Worm (Caenorhabditis elegans): ENCODE data around the gene lntl-1.
A peak's percentile ranks its signal among the peaks of the same experiment; 100 is the strongest.

The lntl-1 gene

DNA sequence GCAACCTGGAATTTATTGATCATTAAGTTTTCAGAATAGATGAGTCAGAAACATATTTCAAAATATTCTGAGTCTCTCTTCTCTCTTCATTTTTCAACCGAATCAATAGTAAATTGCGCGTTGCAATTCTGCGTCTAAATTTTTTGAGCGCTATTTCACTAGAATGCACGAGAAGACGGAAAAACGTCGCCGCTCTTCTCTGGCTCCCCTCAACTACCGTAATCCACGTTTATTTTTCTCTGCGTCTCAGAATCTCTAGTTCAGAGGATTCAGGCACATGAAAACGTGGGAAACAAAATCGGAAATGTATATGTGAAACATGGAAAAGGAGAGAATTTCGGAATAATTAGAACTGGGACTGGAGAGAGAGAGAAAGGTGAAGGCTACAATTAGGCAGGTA, 1.4 kb downstream of the lntl-1 start (continued):
- peak in 1 of 2 experiments; percentile 16 for TF ChIP-seq mdl-1 (tag; optimal IDR thresholded peaks at IDR 0.05)
- TF ChIP-seq mep-1 (tag; optimal IDR thresholded peaks at IDR 0.05), result peak; percentile 68
- TF ChIP-seq nhr-84 (tag; optimal IDR thresholded peaks at IDR 0.05), result no peak
- peak; percentile 65 for TF ChIP-seq fos-1 (tag; optimal IDR thresholded peaks at IDR 0.05)

- TF ChIP-seq dpl-1 (GFP tag; optimal IDR thresholded peaks at IDR 0.05) (no peak), unc-86 (tag; optimal IDR thresholded peaks at IDR 0.05) (no peak), ceh-63 (GFP tag; optimal IDR thresholded peaks at IDR 0.05) (peak; percentile 64), dsc-1 (tag; optimal IDR thresholded peaks at IDR 0.05) (peak; percentile 91), pag-3 (tag; optimal IDR thresholded peaks at IDR 0.05; ENCODE audit: borderline replicate concordance, insufficient read depth) (no peak), mdl-1 (tag; optimal IDR thresholded peaks at IDR 0.05) (no peak), snpc-4 (tag; optimal IDR thresholded peaks at IDR 0.05) (no peak), ztf-11 (tag; optimal IDR thresholded peaks at IDR 0.05) (no peak), efl-1 (optimal IDR thresholded peaks at IDR 0.05) (no peak), efl-1 (GFP tag; optimal IDR thresholded peaks at IDR 0.05 in 1 of 2) (peak in 1 of 2 experiments; percentile 27)
Measured at ce11 chrIV:5803510-5804013, 3.3 kb downstream of the lntl-1 start.

ce11 chrIV:5799577-5799976, 7.3 kb downstream of the lntl-1 start:
- no peak for TF ChIP-seq ceh-82 (tag; optimal IDR thresholded peaks at IDR 0.05)
- TF ChIP-seq lin-35 (GFP tag; optimal IDR thresholded peaks at IDR 0.05), result no peak
- TF ChIP-seq ets-5 (GFP tag; IDR thresholded peaks at IDR 0.05), result no peak
- no peak for TF ChIP-seq nhr-76 (tag; optimal IDR thresholded peaks at IDR 0.05)
- TF ChIP-seq snu-23 (GFP tag; optimal IDR thresholded peaks at IDR 0.05), result no peak
- no peak for TF ChIP-seq C34B4.2 (tag; optimal IDR thresholded peaks at IDR 0.05)
- TF ChIP-seq egl-13 (tag; optimal IDR thresholded peaks at IDR 0.05), result no peak
- no peak for TF ChIP-seq alr-1 (tag; optimal IDR thresholded peaks at IDR 0.05; ENCODE audit: borderline replicate concordance)
- no peak for TF ChIP-seq lsy-2 (tag; optimal IDR thresholded peaks at IDR 0.05)
- TF ChIP-seq ceh-88 (GFP tag; IDR thresholded peaks at IDR 0.05), result no peak
- TF ChIP-seq lin-13 (GFP tag; optimal IDR thresholded peaks at IDR 0.05), result no peak
- TF ChIP-seq swsn-7 (tag; optimal IDR thresholded peaks at IDR 0.05), result no peak
- TF ChIP-seq sox-4 (tag; optimal IDR thresholded peaks at IDR 0.05), result no peak
- TF ChIP-seq fkh-4 (tag; optimal IDR thresholded peaks at IDR 0.05; ENCODE audit: borderline replicate concordance), result no peak
- no peak for TF ChIP-seq mep-1 (tag; optimal IDR thresholded peaks at IDR 0.05)
- TF ChIP-seq fos-1 (tag; optimal IDR thresholded peaks at IDR 0.05), result no peak
- TF ChIP-seq fkh-10 (GFP tag; optimal IDR thresholded peaks at IDR 0.05), result no peak
- TF ChIP-seq ceh-63 (GFP tag; optimal IDR thresholded peaks at IDR 0.05), result no peak

DNA sequence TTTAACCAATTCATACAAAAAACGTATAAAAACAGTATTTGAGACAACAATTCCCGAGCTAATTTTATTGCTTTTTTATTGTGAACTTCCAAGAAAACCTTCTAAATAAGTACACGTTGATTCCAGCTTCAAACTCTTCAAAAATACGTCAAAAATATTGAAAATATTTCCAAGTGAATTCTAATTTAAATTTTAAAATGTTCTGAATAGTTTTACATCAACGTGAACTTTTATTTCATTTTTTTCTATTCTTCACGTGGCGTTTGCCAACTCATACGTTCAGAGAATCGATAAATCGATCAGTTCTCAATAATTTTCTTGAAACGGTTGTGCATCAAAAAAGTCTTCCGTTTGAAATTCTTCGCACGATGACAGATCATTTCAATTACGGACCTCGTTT, 9.7 kb downstream of the lntl-1 start, which contains the start of gene C31H1.1:
Gene C31H1.1 (plus strand): TSS at position 301 of the 400 bp plus-strand sequence.
- TF ChIP-seq pqm-1 (tag; optimal IDR thresholded peaks at IDR 0.05) (no peak), nhr-71 (tag; optimal IDR thresholded peaks at IDR 0.05) (no peak), lin-39 (tag; optimal IDR thresholded peaks at IDR 0.05) (no peak)

- TF ChIP-seq swsn-7 (tag; optimal IDR thresholded peaks at IDR 0.05) (no peak), fkh-10 (GFP tag; optimal IDR thresholded peaks at IDR 0.05) (no peak), nhr-237 (tag; optimal IDR thresholded peaks at IDR 0.05) (no peak), sptf-1 (tag; optimal IDR thresholded peaks at IDR 0.05) (no peak), dpl-1 (GFP tag; optimal IDR thresholded peaks at IDR 0.05) (no peak), nhr-11 (tag; optimal IDR thresholded peaks at IDR 0.05) (no peak), ceh-90 (tag; optimal IDR thresholded peaks at IDR 0.05) (no peak), blmp-1 (tag; optimal IDR thresholded peaks at IDR 0.05) (no peak), efl-1 (optimal IDR thresholded peaks at IDR 0.05) (no peak), efl-1 (GFP tag; optimal IDR thresholded peaks at IDR 0.05 in 1 of 2) (no peak)
Measured at ce11 chrIV:5796694-5797093, 10.2 kb downstream of the lntl-1 start, which contains the start of gene C31H1.5. C31H1.5 (minus strand) TSS chrIV:5796794.

Data from whole organism, L1 larva.